Worm (Caenorhabditis elegans) whole organism, L3 larva: Measurements from ENCODE around the gene F38B7.10.

Source experiments
- R02D3.7 ChIP-seq: fragments of 150-350 bp; optimal IDR thresholded peaks from 2 replicates; lab custom pipeline; 2014; ENCODE audit warnings: missing biosample characterization, missing genetic modification characterization
- aly-2 ChIP-seq: fragments of 150-350 bp; optimal IDR thresholded peaks from 2 replicates; lab custom pipeline; 2014; ENCODE audit warnings: missing biosample characterization, missing genetic modification characterization
- ceh-9 ChIP-seq: sonication (generic microtip); optimal IDR thresholded peaks from 2 replicates; lab custom pipeline; 2018; ENCODE audit warnings: missing biosample characterization, missing genetic modification characterization
- daf-12 ChIP-seq: fragments of 150-350 bp; optimal IDR thresholded peaks from 2 replicates; lab custom pipeline; 2014; ENCODE audit warnings: missing biosample characterization, missing genetic modification reagents, missing genetic modification characterization
- egl-5 ChIP-seq: fragments of 150-350 bp; optimal IDR thresholded peaks from 2 replicates; lab custom pipeline; 2017; ENCODE audit warnings: missing biosample characterization, missing genetic modification reagents, missing genetic modification characterization, inconsistent platforms
- elt-1 ChIP-seq: fragments of 150-350 bp; optimal IDR thresholded peaks from 2 replicates; lab custom pipeline; 2014; ENCODE audit warnings: missing biosample characterization, missing genetic modification characterization
- elt-2 ChIP-seq: sonication (generic microtip); optimal IDR thresholded peaks from 2 replicates; lab custom pipeline; 2016; ENCODE audit warnings: missing genetic modification reagents, mild to moderate bottlenecking, missing genetic modification characterization, missing compliant biosample characterization
- eor-1 ChIP-seq, 2 experiments: fragments of 150-350 bp; optimal IDR thresholded peaks; 2 replicates each; lab custom pipeline; 2014 to 2018; ENCODE audit warnings: missing biosample characterization in 2 of 2, missing genetic modification characterization in 2 of 2
- fkh-10 ChIP-seq: sonication (generic microtip); optimal IDR thresholded peaks from 2 replicates; lab custom pipeline; 2017; ENCODE audit warnings: missing biosample characterization, missing genetic modification reagents, missing genetic modification characterization
- fkh-2 ChIP-seq: fragments of 150-350 bp; optimal IDR thresholded peaks from 2 replicates; lab custom pipeline; 2014; ENCODE audit warnings: missing biosample characterization, missing genetic modification reagents, missing genetic modification characterization
- fos-1 ChIP-seq: fragments of 150-350 bp; optimal IDR thresholded peaks from 2 replicates; lab custom pipeline; 2014; ENCODE audit warnings: missing biosample characterization, missing genetic modification characterization
- hmg-11 ChIP-seq: sonication (generic microtip); optimal IDR thresholded peaks from 2 replicates; lab custom pipeline; 2016; ENCODE audit warnings: missing genetic modification characterization, missing compliant biosample characterization
- jun-1 ChIP-seq: fragments of 150-350 bp; optimal IDR thresholded peaks from 2 replicates; lab custom pipeline; 2014; ENCODE audit warnings: missing biosample characterization, missing genetic modification reagents, missing genetic modification characterization
- lin-15B ChIP-seq: fragments of 150-350 bp; optimal IDR thresholded peaks from 2 replicates; lab custom pipeline; 2014; ENCODE audit warnings: missing biosample characterization, missing genetic modification characterization
- lin-39 ChIP-seq: fragments of 150-350 bp; optimal IDR thresholded peaks from 2 replicates; lab custom pipeline; 2018; ENCODE audit warnings: missing biosample characterization, missing genetic modification reagents, missing genetic modification characterization
- lsy-12 ChIP-seq: sonication (generic microtip); optimal IDR thresholded peaks from 2 replicates; lab custom pipeline; 2016; ENCODE audit warnings: mild to moderate bottlenecking, missing genetic modification characterization, missing compliant biosample characterization
- mdl-1 ChIP-seq: fragments of 150-350 bp; optimal IDR thresholded peaks from 2 replicates; lab custom pipeline; 2014; ENCODE audit warnings: missing biosample characterization, missing genetic modification characterization
- mml-1 ChIP-seq: fragments of 150-350 bp; sonication (generic microtip); optimal IDR thresholded peaks from 3 replicates; lab custom pipeline; 2014; ENCODE audit warnings: missing biosample characterization, missing genetic modification characterization
- nfya-1 ChIP-seq: sonication (generic microtip); optimal IDR thresholded peaks from 2 replicates; lab custom pipeline; 2017; ENCODE audit warnings: missing genetic modification characterization, mild to moderate bottlenecking, missing compliant biosample characterization, antibody characterized with exemption, moderate library complexity; ENCODE audit not compliant: insufficient read depth
- nhr-23 ChIP-seq: fragments of 150-350 bp; optimal IDR thresholded peaks from 2 replicates; lab custom pipeline; 2014; ENCODE audit warnings: missing biosample characterization, missing genetic modification reagents, missing genetic modification characterization
- nhr-25 ChIP-seq: sonication (generic microtip); optimal IDR thresholded peaks from 2 replicates; lab custom pipeline; 2017; ENCODE audit warnings: missing biosample characterization, missing genetic modification characterization
- nhr-43 ChIP-seq: sonication (generic microtip); optimal IDR thresholded peaks from 2 replicates; lab custom pipeline; 2016; ENCODE audit warnings: mild to moderate bottlenecking, missing genetic modification characterization, missing compliant biosample characterization; ENCODE audit not compliant: poor library complexity, severe bottlenecking
- nhr-67 ChIP-seq: fragments of 150-350 bp; optimal IDR thresholded peaks from 2 replicates; lab custom pipeline; 2014; ENCODE audit warnings: missing biosample characterization, missing genetic modification characterization
- nhr-77 ChIP-seq: fragments of 150-350 bp; optimal IDR thresholded peaks from 2 replicates; lab custom pipeline; 2014; ENCODE audit warnings: missing biosample characterization, missing genetic modification characterization
- pha-4 ChIP-seq: fragments of 150-350 bp; optimal IDR thresholded peaks from 2 replicates; lab custom pipeline; 2014; ENCODE audit warnings: missing biosample characterization, missing genetic modification reagents, missing genetic modification characterization
- pqm-1 ChIP-seq: fragments of 150-350 bp; optimal IDR thresholded peaks from 2 replicates; lab custom pipeline; 2017; ENCODE audit warnings: missing biosample characterization, missing genetic modification characterization, inconsistent platforms
- snpc-4 ChIP-seq: fragments of 150-350 bp; optimal IDR thresholded peaks from 2 replicates; lab custom pipeline; 2014; ENCODE audit warnings: missing biosample characterization, missing genetic modification characterization
- tbx-2 ChIP-seq: sonication (generic microtip); optimal IDR thresholded peaks from 2 replicates; lab custom pipeline; 2016; ENCODE audit warnings: mild to moderate bottlenecking, missing genetic modification characterization, missing compliant biosample characterization
- unc-39 ChIP-seq: sonication (generic microtip); optimal IDR thresholded peaks from 4 replicates; lab custom pipeline; 2017; ENCODE audit warnings: missing biosample characterization, missing genetic modification characterization
- unc-62 ChIP-seq: fragments of 150-350 bp; sonication (generic microtip); optimal IDR thresholded peaks from 4 replicates; lab custom pipeline; 2014; ENCODE audit warnings: missing biosample characterization, missing genetic modification reagents, missing genetic modification characterization
- zag-1 ChIP-seq: fragments of 150-350 bp; optimal IDR thresholded peaks from 2 replicates; lab custom pipeline; 2014; ENCODE audit warnings: missing biosample characterization, missing genetic modification characterization
- ztf-11 ChIP-seq: fragments of 150-350 bp; optimal IDR thresholded peaks from 2 replicates; lab custom pipeline; 2014; ENCODE audit warnings: missing biosample characterization, missing genetic modification characterization
- ztf-4 ChIP-seq: fragments of 150-350 bp; optimal IDR thresholded peaks from 2 replicates; lab custom pipeline; 2014; ENCODE audit warnings: missing biosample characterization, missing genetic modification characterization

The F38B7.10 gene

DNA sequence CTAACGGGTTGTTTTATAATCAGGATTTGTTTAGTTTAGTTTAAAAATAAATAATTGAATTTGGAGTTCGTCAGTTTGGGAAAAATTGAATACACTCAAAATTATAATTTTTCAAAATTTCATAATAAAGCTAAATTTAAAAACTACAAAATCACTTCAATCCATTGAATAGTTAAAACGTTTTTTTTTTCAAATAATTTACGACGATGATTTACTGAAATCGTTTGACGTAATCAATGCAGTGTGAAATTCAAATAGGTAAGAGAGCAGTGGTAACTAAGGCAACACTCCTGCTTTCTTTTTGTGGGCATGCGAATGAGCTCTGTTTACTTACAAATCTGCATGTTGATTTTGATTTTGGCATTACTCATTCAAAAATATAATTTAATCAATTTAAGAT, at the start of gene F38B7.10:
Gene F38B7.10 (plus strand): TSS at position 301 of the 400 bp plus-strand sequence.
- no peak for TF ChIP-seq aly-2 (tag; lab: Kevin White, UChicago)

DNA sequence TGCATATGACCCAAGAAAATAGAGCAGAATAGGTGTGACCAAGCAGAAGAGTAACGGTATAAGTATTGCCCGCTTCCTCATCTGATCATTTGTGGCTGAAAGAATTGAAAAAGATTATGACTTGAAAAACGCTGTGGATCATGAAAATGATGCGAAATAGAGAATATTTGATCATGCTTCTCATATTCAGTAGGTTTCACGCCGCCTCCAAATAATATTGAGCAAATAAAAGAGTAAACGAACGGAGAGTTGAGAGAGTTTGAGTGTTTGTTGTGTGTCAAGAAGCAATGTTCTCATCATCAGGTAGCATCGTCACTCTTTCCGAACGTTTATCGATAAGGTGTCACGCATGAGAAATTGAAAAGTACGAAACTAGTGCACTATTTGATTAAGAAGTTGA, 49.0 kb upstream of the F38B7.10 start, which contains the start of gene htrl-1:
Gene htrl-1 (minus strand): TSS at position 101 of the 400 bp plus-strand sequence.
- peak; percentile 10 for TF ChIP-seq pha-4 (tag; lab: Kevin White, UChicago)
- TF ChIP-seq ztf-4 (tag; lab: Kevin White, UChicago): no peak

DNA sequence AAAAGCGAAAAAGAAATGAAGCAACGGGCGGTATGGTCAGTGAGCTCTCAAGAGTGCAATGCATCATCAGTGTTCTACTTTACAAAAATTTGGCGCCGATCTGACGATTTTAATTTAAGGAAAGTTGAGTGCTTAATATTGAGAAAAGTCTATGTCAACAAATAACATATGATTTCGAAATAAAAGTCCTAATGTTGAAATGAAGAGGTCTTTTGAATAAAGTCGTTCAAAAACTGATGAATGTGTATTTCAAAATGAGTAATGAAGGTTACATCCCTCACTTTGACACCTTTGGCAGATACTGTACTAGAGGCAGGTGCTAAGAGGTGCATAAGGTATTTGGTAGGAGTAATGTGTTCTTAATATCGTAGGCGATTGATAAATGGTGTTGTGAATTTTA, 47.9 kb upstream of the F38B7.10 start:
- TF ChIP-seq ztf-4 (tag; lab: Kevin White, UChicago): no peak
- no peak for TF ChIP-seq aly-2 (tag; lab: Kevin White, UChicago)
- TF ChIP-seq unc-62 (GFP tag; lab: Kevin White, UChicago): no peak
- TF ChIP-seq zag-1: no peak
- no peak for TF ChIP-seq nhr-23 (tag; lab: Kevin White, UChicago)
- TF ChIP-seq nhr-77 (tag; lab: Kevin White, UChicago): no peak
- TF ChIP-seq egl-5 (tag; lab: Kevin White, UChicago): no peak

DNA sequence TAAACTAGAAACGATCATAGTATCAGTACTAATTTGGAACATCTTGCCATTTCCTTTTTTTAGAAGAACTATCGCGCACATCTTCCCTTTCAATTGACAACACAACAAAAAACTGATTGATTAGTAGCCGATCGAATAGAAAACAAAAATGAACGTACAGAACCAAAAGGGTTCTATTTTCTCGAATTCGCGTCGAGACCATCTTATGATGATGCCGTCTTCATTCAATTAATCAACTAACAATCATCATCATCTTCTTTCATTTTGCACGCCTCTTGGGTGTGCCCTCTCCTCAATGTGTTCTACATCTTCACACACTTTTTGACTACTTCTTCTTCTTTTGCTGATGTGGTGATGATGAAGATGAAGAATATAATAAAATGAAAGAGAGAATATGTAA, 45.5 kb upstream of the F38B7.10 start:
- TF ChIP-seq mdl-1 (no peak), fos-1 (tag; lab: Kevin White, UChicago) (no peak), fkh-10 (no peak), mml-1 (tag; lab: Kevin White, UChicago) (no peak), aly-2 (tag; lab: Kevin White, UChicago) (no peak), daf-12 (tag; lab: Kevin White, UChicago) (no peak), pqm-1 (tag; lab: Kevin White, UChicago) (no peak), egl-5 (tag; lab: Kevin White, UChicago) (no peak), zag-1 (no peak), unc-39 (tag; lab: Kevin White, UChicago) (no peak), jun-1 (tag; lab: Kevin White, UChicago) (no peak), lsy-12 (tag; lab: Kevin White, UChicago) (no peak), ceh-9 (no peak), lin-39 (tag; lab: Kevin White, UChicago) (no peak), nhr-77 (tag; lab: Kevin White, UChicago) (no peak), eor-1 (tag; optimal IDR thresholded peaks at IDR 0.05; lab: Kevin White, UChicago) (no peak), elt-1 (tag; lab: Kevin White, UChicago) (no peak), nhr-67 (tag; lab: Kevin White, UChicago) (no peak), fkh-2 (no peak)

DNA sequence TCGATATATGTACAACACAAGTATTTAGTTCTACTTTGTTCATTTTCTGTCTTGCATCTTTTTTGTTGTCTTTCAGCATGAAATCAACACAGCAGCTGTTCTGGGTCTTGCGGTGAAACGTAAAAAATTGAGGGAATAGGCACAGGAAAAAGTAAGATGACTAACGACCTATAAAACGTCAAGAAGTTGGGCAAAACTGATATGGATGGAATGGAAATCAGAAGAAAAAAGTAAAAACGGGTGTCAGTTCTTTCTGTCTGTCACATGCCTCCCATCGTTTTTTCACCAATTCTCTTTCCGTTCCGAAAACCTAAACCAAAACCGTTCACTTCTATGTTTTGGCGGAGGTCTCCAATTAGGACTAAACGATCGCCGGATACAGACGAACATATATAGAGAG, 44.3 kb upstream of the F38B7.10 start:
- TF ChIP-seq tbx-2 (tag; lab: Kevin White, UChicago) (no peak), snpc-4 (tag; lab: Kevin White, UChicago) (no peak), elt-2 (peak; percentile 25)
- TF ChIP-seq, all 47 proteins: peak for 1

DNA sequence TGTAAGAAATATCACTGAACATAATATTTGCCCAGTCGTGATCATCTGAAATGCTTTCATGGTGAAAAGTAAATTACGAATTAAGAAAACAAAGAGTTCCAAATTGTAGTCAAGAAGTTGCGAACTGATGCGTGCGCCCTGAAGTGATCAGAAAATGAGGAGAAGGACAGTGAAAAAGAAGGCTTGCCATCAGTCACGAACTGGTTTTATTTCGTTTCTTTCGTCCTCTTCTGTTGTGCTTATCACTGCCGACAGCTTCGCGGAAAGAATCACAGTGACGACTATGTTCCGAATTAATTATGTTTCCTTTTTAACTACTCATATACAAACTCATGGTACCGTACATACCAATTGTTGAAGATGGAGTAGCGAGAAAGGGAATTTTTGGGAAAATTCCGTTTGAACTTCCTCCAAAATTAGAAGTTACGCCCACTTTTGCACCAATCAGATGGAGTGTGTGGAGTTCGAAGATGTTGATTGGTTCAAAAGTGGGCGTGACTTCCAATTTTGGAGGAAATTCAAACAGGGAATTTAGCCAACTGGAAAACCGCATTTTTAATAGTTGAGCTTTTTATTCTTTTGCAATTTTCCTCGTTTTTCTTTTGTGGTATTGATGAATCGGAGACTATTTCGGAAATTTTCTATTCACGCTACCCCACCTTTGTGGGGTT, 42.1 kb upstream of the F38B7.10 start, which contains the start of gene C55A6.12:
Gene C55A6.12 (minus strand): TSS at position 51 of the 671 bp plus-strand sequence.
- no peak for TF ChIP-seq R02D3.7
- no peak for TF ChIP-seq daf-12 (tag; lab: Kevin White, UChicago)
- no peak for TF ChIP-seq hmg-11
- no peak for TF ChIP-seq ztf-11 (tag; lab: Kevin White, UChicago)
- TF ChIP-seq unc-39 (tag; lab: Kevin White, UChicago): no peak
- no peak for TF ChIP-seq unc-62 (GFP tag; lab: Kevin White, UChicago)
- TF ChIP-seq eor-1 (tag; optimal IDR thresholded peaks at IDR 0.05; lab: Kevin White, UChicago): no peak
- TF ChIP-seq nhr-25 (tag; lab: Kevin White, UChicago): no peak
- no peak for TF ChIP-seq pha-4 (tag; lab: Kevin White, UChicago)
- TF ChIP-seq nfya-1 (tag; lab: Kevin White, UChicago): peak; percentile 100
- no peak for TF ChIP-seq fkh-10
- peak; percentile 24 for TF ChIP-seq nhr-43 (tag; lab: Kevin White, UChicago)
- TF ChIP-seq snpc-4 (tag; lab: Kevin White, UChicago): no peak
- TF ChIP-seq pqm-1 (tag; lab: Kevin White, UChicago): no peak
- TF ChIP-seq lsy-12 (tag; lab: Kevin White, UChicago): no peak
- peak; percentile 27 for TF ChIP-seq lin-15B (tag; lab: Kevin White, UChicago)
- no peak for TF ChIP-seq elt-2
